Worm (Caenorhabditis elegans): ENCODE results near the gene pals-27.

ce11 chrIII:4362332-4362731 lies 19.1 kb upstream of the pals-27 start:
- TF ChIP-seq ama-1 (optimal IDR thresholded peaks at IDR 0.05) (no peak), snpc-4 (tag; optimal IDR thresholded peaks at IDR 0.05) (no peak), egl-27 (tag; optimal IDR thresholded peaks at IDR 0.05) (no peak), mxl-2 (GFP tag; conservative IDR thresholded peaks at IDR 0.05) (no peak), ceh-82 (tag; optimal IDR thresholded peaks at IDR 0.05) (no peak), snpc-1.2 (GFP tag; IDR thresholded peaks at IDR 0.05) (0 out of 2 replicates have a peak, but pooled peaks have one; percentile 25), unc-62 (GFP tag; optimal IDR thresholded peaks at IDR 0.05 in 1 of 2) (peak in 1 of 2 experiments; percentile 52), unc-62 (tag; optimal IDR thresholded peaks at IDR 0.05) (no peak), unc-130 (GFP tag; optimal IDR thresholded peaks at IDR 0.05) (no peak), nhr-48 (tag; optimal IDR thresholded peaks at IDR 0.05) (no peak), cey-2 (tag; optimal IDR thresholded peaks at IDR 0.05; ENCODE audit: borderline replicate concordance, insufficient read depth) (no peak), tag-97 (GFP tag; IDR thresholded peaks at IDR 0.05) (no peak), unc-39 (tag; optimal IDR thresholded peaks at IDR 0.05) (no peak), dmd-8 (GFP tag; IDR thresholded peaks at IDR 0.05) (peak; percentile 69; the same call in 1 of the 2 replicates), saeg-2 (GFP tag; IDR thresholded peaks at IDR 0.05) (no peak)
